Worm (Caenorhabditis elegans): ENCODE results near the gene F28B12.1.

F28B12.1 gene

ce11 chrII:5930095-5930653 lies 12.6 kb upstream of the F28B12.1 start (continued):
- TF ChIP-seq zag-1 (tag; optimal IDR thresholded peaks at IDR 0.05): no peak
- TF ChIP-seq aly-2 (tag; optimal IDR thresholded peaks at IDR 0.05): no peak

ce11 chrII:5931109-5931508 lies 11.6 kb upstream of the F28B12.1 start:
- TF ChIP-seq nhr-129 (tag; optimal IDR thresholded peaks at IDR 0.05) (peak; percentile 81), fos-1 (tag; optimal IDR thresholded peaks at IDR 0.05) (peak; percentile 68), ceh-82 (tag; optimal IDR thresholded peaks at IDR 0.05) (no peak), blmp-1 (tag; optimal IDR thresholded peaks at IDR 0.05; ENCODE audit: insufficient read depth) (peak; percentile 28), nhr-21 (tag; optimal IDR thresholded peaks at IDR 0.05) (peak; percentile 27), ztf-1 (GFP tag; conservative IDR thresholded peaks at IDR 0.05) (no peak), nhr-25 (tag; optimal IDR thresholded peaks at IDR 0.05) (peak; percentile 62), lin-13 (GFP tag; optimal IDR thresholded peaks at IDR 0.05) (peak; percentile 27), mbf-1 (tag; optimal IDR thresholded peaks at IDR 0.05) (no peak), F13H6.1 (tag; optimal IDR thresholded peaks at IDR 0.05) (peak; percentile 53), crh-2 (tag; optimal IDR thresholded peaks at IDR 0.05) (peak; percentile 51), sma-9 (GFP tag; optimal IDR thresholded peaks at IDR 0.05) (peak; percentile 32), sma-9 (tag; optimal IDR thresholded peaks at IDR 0.05) (no peak), sma-3 (GFP tag; optimal IDR thresholded peaks at IDR 0.05) (peak; percentile 23)

- no peak for TF ChIP-seq Y55F3AM.14 (GFP tag; optimal IDR thresholded peaks at IDR 0.05)
- no peak for TF ChIP-seq ztf-11 (tag; optimal IDR thresholded peaks at IDR 0.05)
- no peak for TF ChIP-seq ZK546.5 (tag; optimal IDR thresholded peaks at IDR 0.05)
- peak in 1 of 2 experiments; percentile 66 for TF ChIP-seq lsy-2 (tag; optimal IDR thresholded peaks at IDR 0.05)
- TF ChIP-seq lin-11 (tag; optimal IDR thresholded peaks at IDR 0.05): no peak
- no peak for TF ChIP-seq ztf-4 (tag; optimal IDR thresholded peaks at IDR 0.05)
- no peak for TF ChIP-seq lin-39 (tag; optimal IDR thresholded peaks at IDR 0.05)
- peak; percentile 88 for TF ChIP-seq sma-9 (GFP tag; optimal IDR thresholded peaks at IDR 0.05)
- TF ChIP-seq sma-9 (tag; optimal IDR thresholded peaks at IDR 0.05): no peak
- TF ChIP-seq elt-3 (tag; optimal IDR thresholded peaks at IDR 0.05): no peak
- TF ChIP-seq egl-27 (tag; optimal IDR thresholded peaks at IDR 0.05): no peak
- no peak for TF ChIP-seq nhr-25 (tag; optimal IDR thresholded peaks at IDR 0.05)
- TF ChIP-seq nhr-77 (tag; optimal IDR thresholded peaks at IDR 0.05): no peak
- TF ChIP-seq nhr-6 (tag; optimal IDR thresholded peaks at IDR 0.05): peak; percentile 22
- TF ChIP-seq mab-5 (tag; optimal IDR thresholded peaks at IDR 0.05): peak; percentile 21
- peak; percentile 91 for TF ChIP-seq crh-2 (tag; optimal IDR thresholded peaks at IDR 0.05)
- TF ChIP-seq lin-13 (GFP tag; optimal IDR thresholded peaks at IDR 0.05): no peak
- TF ChIP-seq unc-39 (tag; optimal IDR thresholded peaks at IDR 0.05): no peak
- TF ChIP-seq peb-1 (tag; optimal IDR thresholded peaks at IDR 0.05): no peak
- no peak for TF ChIP-seq dmd-4 (tag; optimal IDR thresholded peaks at IDR 0.05)
- peak; percentile 61 for TF ChIP-seq C34F6.9 (tag; optimal IDR thresholded peaks at IDR 0.05)
- TF ChIP-seq nhr-129 (tag; optimal IDR thresholded peaks at IDR 0.05): peak; percentile 61
- TF ChIP-seq R02D3.7 (tag; optimal IDR thresholded peaks at IDR 0.05): no peak
- TF ChIP-seq sma-3 (GFP tag; optimal IDR thresholded peaks at IDR 0.05): no peak
- TF ChIP-seq unc-55 (GFP tag; optimal IDR thresholded peaks at IDR 0.05): no peak
- TF ChIP-seq mdl-1 (tag; optimal IDR thresholded peaks at IDR 0.05): no peak
- TF ChIP-seq F13H6.1 (tag; optimal IDR thresholded peaks at IDR 0.05): peak; percentile 61
- no peak for TF ChIP-seq nhr-237 (tag; optimal IDR thresholded peaks at IDR 0.05)
- no peak for TF ChIP-seq alr-1 (tag; optimal IDR thresholded peaks at IDR 0.05)
- peak; percentile 45 for TF ChIP-seq nhr-21 (tag; optimal IDR thresholded peaks at IDR 0.05)
- TF ChIP-seq nhr-23 (tag; optimal IDR thresholded peaks at IDR 0.05): no peak
- no peak for TF ChIP-seq skn-1 (tag; optimal IDR thresholded peaks at IDR 0.05)
- TF ChIP-seq sem-4 (tag; optimal IDR thresholded peaks at IDR 0.05): no peak
- TF ChIP-seq blmp-1 (tag; optimal IDR thresholded peaks at IDR 0.05; ENCODE audit: insufficient read depth): no peak
- no peak for TF ChIP-seq nhr-10 (tag; optimal IDR thresholded peaks at IDR 0.05)
- no peak for TF ChIP-seq ztf-1 (GFP tag; conservative IDR thresholded peaks at IDR 0.05)
- no peak for TF ChIP-seq nhr-12 (tag; optimal IDR thresholded peaks at IDR 0.05)
- TF ChIP-seq gmeb-1 (tag; optimal IDR thresholded peaks at IDR 0.05): peak; percentile 44
- no peak for TF ChIP-seq nhr-11 (tag; optimal IDR thresholded peaks at IDR 0.05)
- no peak for TF ChIP-seq snpc-4 (tag; optimal IDR thresholded peaks at IDR 0.05)
- TF ChIP-seq ceh-16 (tag; optimal IDR thresholded peaks at IDR 0.05): no peak
- TF ChIP-seq elt-1 (tag; optimal IDR thresholded peaks at IDR 0.05): no peak
- no peak for TF ChIP-seq zag-1 (tag; optimal IDR thresholded peaks at IDR 0.05)
Observed at ce11 chrII:5931904-5932764, 10.6 kb upstream of the F28B12.1 start.

Data from whole organism, L2 larva.